Fruit fly (Drosophila melanogaster): ENCODE data around the gene CG1090.

dm6 chr3R:4318999-4319398 is 40.7 kb upstream of the CG1090 start, which contains the start of gene Syt14:
- TF ChIP-seq CG18262 (tag; optimal IDR thresholded peaks at IDR 0.05): no peak
- no peak for TF ChIP-seq pum (GFP tag; optimal IDR thresholded peaks at IDR 0.05)
- no peak for TF ChIP-seq CG1603 (tag; optimal IDR thresholded peaks at IDR 0.05)
- TF ChIP-seq Blimp-1 (GFP tag; optimal IDR thresholded peaks at IDR 0.05): no peak
- TF ChIP-seq CG14441 (GFP tag; IDR thresholded peaks at IDR 0.05): no peak

Data from whole organism, embryonic.